Worm (Caenorhabditis elegans) whole organism, L3 larva: ENCODE measurements around the gene srh-24.
A peak's percentile ranks its signal among the peaks of the same experiment; 100 is the strongest.

Experiments used
- ZK546.5 ChIP-seq: sonication (generic microtip); optimal IDR thresholded peaks from 2 replicates; lab custom pipeline; 2017; ENCODE audit warnings: missing biosample characterization, missing genetic modification characterization
- aly-2 ChIP-seq: fragments of 150-350 bp; optimal IDR thresholded peaks from 2 replicates; lab custom pipeline; 2014; ENCODE audit warnings: missing biosample characterization, missing genetic modification characterization
- ama-1 ChIP-seq: fragments of 150-350 bp; optimal IDR thresholded peaks from 2 replicates; lab custom pipeline; 2018
- ceh-28 ChIP-seq: fragments of 150-350 bp; optimal IDR thresholded peaks from 2 replicates; lab custom pipeline; 2014; ENCODE audit warnings: missing biosample characterization, missing genetic modification reagents, missing genetic modification characterization
- ceh-82 ChIP-seq: fragments of 150-350 bp; optimal IDR thresholded peaks from 2 replicates; lab custom pipeline; 2014; ENCODE audit warnings: missing biosample characterization, missing genetic modification characterization
- ceh-9 ChIP-seq: sonication (generic microtip); optimal IDR thresholded peaks from 2 replicates; lab custom pipeline; 2018; ENCODE audit warnings: missing biosample characterization, missing genetic modification characterization
- daf-12 ChIP-seq: fragments of 150-350 bp; optimal IDR thresholded peaks from 2 replicates; lab custom pipeline; 2014; ENCODE audit warnings: missing biosample characterization, missing genetic modification reagents, missing genetic modification characterization
- egl-27 ChIP-seq: sonication (generic microtip); optimal IDR thresholded peaks from 4 replicates; lab custom pipeline; 2017; ENCODE audit warnings: missing biosample characterization, missing genetic modification reagents, missing genetic modification characterization
- egl-5 ChIP-seq: fragments of 150-350 bp; optimal IDR thresholded peaks from 2 replicates; lab custom pipeline; 2017; ENCODE audit warnings: missing biosample characterization, missing genetic modification reagents, missing genetic modification characterization, inconsistent platforms
- elt-1 ChIP-seq: fragments of 150-350 bp; optimal IDR thresholded peaks from 2 replicates; lab custom pipeline; 2014; ENCODE audit warnings: missing biosample characterization, missing genetic modification characterization
- elt-2 ChIP-seq: sonication (generic microtip); optimal IDR thresholded peaks from 2 replicates; lab custom pipeline; 2016; ENCODE audit warnings: missing genetic modification reagents, mild to moderate bottlenecking, missing genetic modification characterization, missing compliant biosample characterization
- elt-3 ChIP-seq, 3 experiments: fragments of 150-350 bp in 1 of 3; sonication (generic microtip) in 2 of 3; optimal IDR thresholded peaks; 2 replicates in 2 of 3; 4 replicates in 1 of 3; lab custom pipeline; 2014 to 2017; ENCODE audit warnings: missing biosample characterization in 3 of 3, missing genetic modification characterization in 3 of 3
- fkh-2 ChIP-seq: fragments of 150-350 bp; optimal IDR thresholded peaks from 2 replicates; lab custom pipeline; 2014; ENCODE audit warnings: missing biosample characterization, missing genetic modification reagents, missing genetic modification characterization
- fos-1 ChIP-seq: fragments of 150-350 bp; optimal IDR thresholded peaks from 2 replicates; lab custom pipeline; 2014; ENCODE audit warnings: missing biosample characterization, missing genetic modification characterization
- hmg-11 ChIP-seq: sonication (generic microtip); optimal IDR thresholded peaks from 2 replicates; lab custom pipeline; 2016; ENCODE audit warnings: missing genetic modification characterization, missing compliant biosample characterization
- jun-1 ChIP-seq: fragments of 150-350 bp; optimal IDR thresholded peaks from 2 replicates; lab custom pipeline; 2014; ENCODE audit warnings: missing biosample characterization, missing genetic modification reagents, missing genetic modification characterization
- lin-15B ChIP-seq: fragments of 150-350 bp; optimal IDR thresholded peaks from 2 replicates; lab custom pipeline; 2014; ENCODE audit warnings: missing biosample characterization, missing genetic modification characterization
- lin-39 ChIP-seq: fragments of 150-350 bp; optimal IDR thresholded peaks from 2 replicates; lab custom pipeline; 2018; ENCODE audit warnings: missing biosample characterization, missing genetic modification reagents, missing genetic modification characterization
- lsy-12 ChIP-seq: sonication (generic microtip); optimal IDR thresholded peaks from 2 replicates; lab custom pipeline; 2016; ENCODE audit warnings: mild to moderate bottlenecking, missing genetic modification characterization, missing compliant biosample characterization
- mdl-1 ChIP-seq: fragments of 150-350 bp; optimal IDR thresholded peaks from 2 replicates; lab custom pipeline; 2014; ENCODE audit warnings: missing biosample characterization, missing genetic modification characterization
- nfya-1 ChIP-seq: sonication (generic microtip); optimal IDR thresholded peaks from 2 replicates; lab custom pipeline; 2017; ENCODE audit warnings: missing genetic modification characterization, mild to moderate bottlenecking, missing compliant biosample characterization, antibody characterized with exemption, moderate library complexity; ENCODE audit not compliant: insufficient read depth
- nhr-11 ChIP-seq: fragments of 150-350 bp; optimal IDR thresholded peaks from 2 replicates; lab custom pipeline; 2014; ENCODE audit warnings: missing biosample characterization, missing genetic modification characterization
- nhr-12 ChIP-seq: fragments of 150-350 bp; optimal IDR thresholded peaks from 2 replicates; lab custom pipeline; 2014; ENCODE audit warnings: missing biosample characterization, missing genetic modification characterization
- nhr-23 ChIP-seq: fragments of 150-350 bp; optimal IDR thresholded peaks from 2 replicates; lab custom pipeline; 2014; ENCODE audit warnings: missing biosample characterization, missing genetic modification reagents, missing genetic modification characterization
- nhr-237 ChIP-seq: fragments of 150-350 bp; optimal IDR thresholded peaks from 2 replicates; lab custom pipeline; 2014; ENCODE audit warnings: missing biosample characterization, missing genetic modification characterization
- nhr-25 ChIP-seq: sonication (generic microtip); optimal IDR thresholded peaks from 2 replicates; lab custom pipeline; 2017; ENCODE audit warnings: missing biosample characterization, missing genetic modification characterization
- nhr-28 ChIP-seq: fragments of 150-350 bp; optimal IDR thresholded peaks from 2 replicates; lab custom pipeline; 2014; ENCODE audit warnings: missing biosample characterization, missing genetic modification characterization
- nhr-43 ChIP-seq: sonication (generic microtip); optimal IDR thresholded peaks from 2 replicates; lab custom pipeline; 2016; ENCODE audit warnings: mild to moderate bottlenecking, missing genetic modification characterization, missing compliant biosample characterization; ENCODE audit not compliant: poor library complexity, severe bottlenecking
- nhr-67 ChIP-seq: fragments of 150-350 bp; optimal IDR thresholded peaks from 2 replicates; lab custom pipeline; 2014; ENCODE audit warnings: missing biosample characterization, missing genetic modification characterization
- nhr-76 ChIP-seq: fragments of 150-350 bp; sonication (generic microtip); optimal IDR thresholded peaks from 5 replicates; lab custom pipeline; 2014; ENCODE audit warnings: missing biosample characterization, missing genetic modification characterization
- pha-4 ChIP-seq: fragments of 150-350 bp; optimal IDR thresholded peaks from 2 replicates; lab custom pipeline; 2014; ENCODE audit warnings: missing biosample characterization, missing genetic modification reagents, missing genetic modification characterization
- pqm-1 ChIP-seq: fragments of 150-350 bp; optimal IDR thresholded peaks from 2 replicates; lab custom pipeline; 2017; ENCODE audit warnings: missing biosample characterization, missing genetic modification characterization, inconsistent platforms
- sea-2 ChIP-seq: fragments of 150-350 bp; sonication (generic microtip); optimal IDR thresholded peaks from 4 replicates; lab custom pipeline; 2014; ENCODE audit warnings: missing biosample characterization, missing genetic modification reagents, missing genetic modification characterization
- skn-1 ChIP-seq: fragments of 150-350 bp; optimal IDR thresholded peaks from 2 replicates; lab custom pipeline; 2014; ENCODE audit warnings: missing biosample characterization, missing genetic modification characterization
- snpc-4 ChIP-seq: fragments of 150-350 bp; optimal IDR thresholded peaks from 2 replicates; lab custom pipeline; 2014; ENCODE audit warnings: missing biosample characterization, missing genetic modification characterization
- tbx-2 ChIP-seq: sonication (generic microtip); optimal IDR thresholded peaks from 2 replicates; lab custom pipeline; 2016; ENCODE audit warnings: mild to moderate bottlenecking, missing genetic modification characterization, missing compliant biosample characterization
- unc-39 ChIP-seq: sonication (generic microtip); optimal IDR thresholded peaks from 4 replicates; lab custom pipeline; 2017; ENCODE audit warnings: missing biosample characterization, missing genetic modification characterization
- unc-62 ChIP-seq: fragments of 150-350 bp; sonication (generic microtip); optimal IDR thresholded peaks from 4 replicates; lab custom pipeline; 2014; ENCODE audit warnings: missing biosample characterization, missing genetic modification reagents, missing genetic modification characterization
- ztf-4 ChIP-seq: fragments of 150-350 bp; optimal IDR thresholded peaks from 2 replicates; lab custom pipeline; 2014; ENCODE audit warnings: missing biosample characterization, missing genetic modification characterization

The srh-24 gene

DNA sequence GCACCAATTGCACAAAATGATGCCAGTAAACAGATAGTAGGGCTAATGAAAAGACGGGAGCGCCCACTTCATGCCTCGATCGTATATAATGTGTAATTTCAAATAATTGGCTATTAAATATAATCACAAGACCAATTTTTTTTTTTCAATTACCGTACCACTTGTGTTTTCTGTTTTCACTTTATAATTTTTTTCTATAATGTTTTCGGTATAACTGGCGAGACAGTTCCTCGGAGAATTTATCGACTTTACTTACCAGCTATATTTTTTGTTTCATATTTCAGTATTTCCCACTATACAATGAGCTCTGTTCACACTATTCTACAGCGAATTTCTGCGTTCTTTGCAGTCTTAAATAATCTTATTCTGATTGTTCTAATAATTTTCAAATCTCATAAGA, 44.6 kb downstream of the srh-24 start, which contains the start of gene str-252:
str-252 (plus strand) TSS at position 301 of the 400 bp plus-strand sequence.
- no peak for TF ChIP-seq nhr-237 (tag; lab: Kevin White, UChicago)
- TF ChIP-seq unc-62 (GFP tag; lab: Kevin White, UChicago): no peak
- TF ChIP-seq hmg-11: no peak
- no peak for TF ChIP-seq fos-1 (tag; lab: Kevin White, UChicago)
- TF ChIP-seq nfya-1: no peak
- no peak for TF ChIP-seq nhr-11 (tag; lab: Kevin White, UChicago)
- TF ChIP-seq jun-1 (tag; lab: Kevin White, UChicago): no peak
- no peak for TF ChIP-seq elt-1 (tag; lab: Kevin White, UChicago)
- TF ChIP-seq egl-5 (tag; lab: Kevin White, UChicago): no peak
- TF ChIP-seq elt-3 (tag; optimal IDR thresholded peaks at IDR 0.05; lab: Kevin White, UChicago): no peak
- TF ChIP-seq sea-2 (GFP tag; lab: Kevin White, UChicago): no peak
- no peak for TF ChIP-seq unc-39 (tag; lab: Kevin White, UChicago)
- no peak for TF ChIP-seq ama-1 (lab: Kevin White, UChicago)
- TF ChIP-seq, all 47 proteins: peak for 0

DNA sequence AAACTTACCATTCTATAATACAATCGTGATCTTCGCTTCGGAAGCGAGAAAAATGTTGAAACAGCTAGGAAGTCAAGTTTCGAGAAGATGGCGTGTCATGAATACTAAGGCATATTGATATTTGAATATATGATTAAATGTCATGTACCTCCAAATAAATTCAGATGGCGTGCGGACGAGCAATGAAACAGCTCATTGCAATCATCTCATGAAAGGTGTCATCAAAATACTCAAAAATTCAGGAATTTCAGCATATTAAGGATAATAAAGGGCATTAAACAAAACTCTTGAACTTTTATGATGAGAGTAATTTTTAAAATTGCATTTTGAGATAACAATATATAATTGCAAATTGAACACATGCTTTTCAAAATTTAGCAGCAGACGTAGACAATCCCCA, 45.4 kb downstream of the srh-24 start, which contains the start of gene gcy-32:
gcy-32 (minus strand) TSS at position 101 of the 400 bp plus-strand sequence.
- TF ChIP-seq tbx-2 (tag; lab: Kevin White, UChicago): no peak
- no peak for TF ChIP-seq ceh-82 (tag; lab: Kevin White, UChicago)
- no peak for TF ChIP-seq mdl-1 (tag; lab: Kevin White, UChicago)
- no peak for TF ChIP-seq sea-2 (GFP tag; lab: Kevin White, UChicago)
- no peak for TF ChIP-seq ZK546.5
- no peak for TF ChIP-seq lsy-12 (tag; lab: Kevin White, UChicago)
- TF ChIP-seq daf-12 (tag; lab: Kevin White, UChicago): no peak
- no peak for TF ChIP-seq hmg-11
- TF ChIP-seq nhr-28 (tag; lab: Kevin White, UChicago): no peak
- no peak for TF ChIP-seq lin-39 (tag; lab: Kevin White, UChicago)
- no peak for TF ChIP-seq egl-27 (tag; lab: Kevin White, UChicago)
- no peak for TF ChIP-seq snpc-4 (tag; lab: Kevin White, UChicago)
- no peak for TF ChIP-seq fkh-2 (tag; lab: Kevin White, UChicago)
- TF ChIP-seq ztf-4 (tag; lab: Kevin White, UChicago): no peak
- no peak for TF ChIP-seq elt-3 (tag; optimal IDR thresholded peaks at IDR 0.05; lab: Kevin White, UChicago)
- TF ChIP-seq nfya-1: no peak
- no peak for TF ChIP-seq egl-5 (tag; lab: Kevin White, UChicago)
- TF ChIP-seq skn-1 (tag; lab: Kevin White, UChicago): no peak
- no peak for TF ChIP-seq nhr-76 (tag; lab: Kevin White, UChicago)

DNA sequence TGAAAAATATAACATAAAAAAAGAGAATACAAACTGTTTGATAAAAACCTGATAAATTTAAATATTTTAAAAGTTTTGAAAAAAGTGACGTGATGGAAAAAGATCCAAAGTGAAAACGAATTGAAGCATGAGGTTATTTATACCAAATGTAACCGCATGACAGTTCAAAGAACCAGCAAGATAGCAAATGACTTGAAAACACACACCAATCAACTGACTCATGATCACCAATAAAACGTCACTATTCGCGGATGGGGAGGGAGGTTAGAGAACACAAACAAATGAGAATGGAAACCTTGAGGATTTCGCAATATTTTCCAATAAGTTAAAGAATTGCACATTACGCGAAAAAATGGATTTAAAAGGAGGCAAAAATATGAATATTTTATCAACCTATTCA, 51.4 kb downstream of the srh-24 start, which contains the start of gene C06B3.7:
C06B3.7 (plus strand) TSS at position 287 of the 400 bp plus-strand sequence.
- peak; percentile 86 for TF ChIP-seq nhr-23 (tag; lab: Kevin White, UChicago)
- peak; percentile 95 for TF ChIP-seq pqm-1 (tag; lab: Kevin White, UChicago)
- peak; percentile 16 for TF ChIP-seq lsy-12 (tag; lab: Kevin White, UChicago)
- TF ChIP-seq nfya-1: peak; percentile 90
- no peak for TF ChIP-seq snpc-4 (tag; lab: Kevin White, UChicago)
- TF ChIP-seq elt-3 (tag; optimal IDR thresholded peaks at IDR 0.05; lab: Kevin White, UChicago): peak in 1 of 3 experiments; percentile 23
- TF ChIP-seq lin-39 (tag; lab: Kevin White, UChicago): peak; percentile 92
- peak; percentile 75 for TF ChIP-seq mdl-1 (tag; lab: Kevin White, UChicago)
- peak; percentile 79 for TF ChIP-seq nhr-43 (tag; lab: Kevin White, UChicago)
- peak; percentile 27 for TF ChIP-seq lin-15B (tag; lab: Kevin White, UChicago)
- TF ChIP-seq egl-5 (tag; lab: Kevin White, UChicago): peak; percentile 99
- peak; percentile 27 for TF ChIP-seq nhr-11 (tag; lab: Kevin White, UChicago)
- TF ChIP-seq unc-39 (tag; lab: Kevin White, UChicago): no peak
- TF ChIP-seq jun-1 (tag; lab: Kevin White, UChicago): peak; percentile 92
- TF ChIP-seq ceh-9: no peak
- TF ChIP-seq ceh-28 (tag; lab: Kevin White, UChicago): peak; percentile 58
- no peak for TF ChIP-seq sea-2 (GFP tag; lab: Kevin White, UChicago)
- TF ChIP-seq skn-1 (tag; lab: Kevin White, UChicago): peak; percentile 72
- TF ChIP-seq egl-27 (tag; lab: Kevin White, UChicago): no peak
- TF ChIP-seq daf-12 (tag; lab: Kevin White, UChicago): no peak
- TF ChIP-seq aly-2 (tag; lab: Kevin White, UChicago): no peak
- TF ChIP-seq nhr-12 (tag; lab: Kevin White, UChicago): no peak
- TF ChIP-seq elt-2: peak; percentile 92
- no peak for TF ChIP-seq nhr-67
- TF ChIP-seq pha-4 (tag; lab: Kevin White, UChicago): peak; percentile 94
- peak; percentile 52 for TF ChIP-seq nhr-25
- TF ChIP-seq nhr-237 (tag; lab: Kevin White, UChicago): no peak
- no peak for TF ChIP-seq ceh-82 (tag; lab: Kevin White, UChicago)
- TF ChIP-seq tbx-2 (tag; lab: Kevin White, UChicago): no peak
- TF ChIP-seq, all 47 proteins: peak for 17
